Worm (Caenorhabditis elegans) whole organism, midembryonic: Measurements from ENCODE around the gene F42A6.5.

Experiments
- T22C8.4 ChIP-seq: fragments of 200-800 bp; sonication (Bioruptor generic); IDR thresholded peaks from 2 replicates; pipeline ENCODE4 v1.3.6; 2022; ENCODE audit warnings: missing genetic modification characterization, missing compliant biosample characterization
- cog-1 ChIP-seq: sonication (generic microtip); optimal IDR thresholded peaks from 2 replicates; lab custom pipeline; 2016; ENCODE audit warnings: missing genetic modification characterization, missing compliant biosample characterization
- flt-1 ChIP-seq: fragments of 200-800 bp; sonication (Bioruptor generic); IDR thresholded peaks from 2 replicates; pipeline ENCODE4 v1.3.6; 2022; ENCODE audit warnings: missing genetic modification characterization, missing compliant biosample characterization
- klf-2 ChIP-seq: fragments of 200-800 bp; sonication (Bioruptor generic); conservative IDR thresholded peaks from 2 replicates; pipeline ENCODE4 v1.3.6; 2022; ENCODE audit warnings: missing genetic modification reagents, missing genetic modification characterization, missing compliant biosample characterization
- ref-1 ChIP-seq: fragments of 200-800 bp; sonication (Bioruptor generic); conservative IDR thresholded peaks from 2 replicates; pipeline ENCODE4 v1.3.6; 2022; ENCODE audit warnings: missing genetic modification reagents, missing genetic modification characterization, missing compliant biosample characterization
- tab-1 ChIP-seq: fragments of 200-800 bp; sonication (Bioruptor generic); IDR thresholded peaks from 2 replicates; pipeline ENCODE4 v1.3.6; 2022; ENCODE audit warnings: missing genetic modification characterization, missing compliant biosample characterization
- ztf-23 ChIP-seq: fragments of 200-800 bp; sonication (Bioruptor generic); IDR thresholded peaks from 2 replicates; pipeline ENCODE4 v1.3.6; 2022; ENCODE audit warnings: missing genetic modification reagents, missing genetic modification characterization, missing compliant biosample characterization
- ztf-29 ChIP-seq: fragments of 200-800 bp; sonication (Bioruptor generic); IDR thresholded peaks from 2 replicates; pipeline ENCODE4 v1.3.6; 2022; ENCODE audit warnings: missing genetic modification reagents, missing genetic modification characterization, missing compliant biosample characterization

ce11 chrIV:3296578-3297549 lies 34.8 kb downstream of the F42A6.5 start:
- TF ChIP-seq cog-1 (tag; lab: Kevin White, UChicago) = no peak
- TF ChIP-seq ztf-29 (GFP tag; lab: Robert Waterston, UW) = no peak
- no peak for TF ChIP-seq tab-1 (GFP tag; lab: Robert Waterston, UW)
- TF ChIP-seq klf-2 (GFP tag; lab: Robert Waterston, UW) = no peak
- TF ChIP-seq T22C8.4 (GFP tag; lab: Robert Waterston, UW) = no peak
- no peak for TF ChIP-seq flt-1
- no peak for TF ChIP-seq ref-1
- no peak for TF ChIP-seq ztf-23 (GFP tag; lab: Robert Waterston, UW)
